Fruit fly (Drosophila melanogaster): ENCODE measurements around the gene Ank.

Ank gene

dm6 chr4:70127-70904 lies 59.3 kb downstream of the Ank start:
- TF ChIP-seq D1 (tag; optimal IDR thresholded peaks at IDR 0.05), result peak; percentile 46
- TF ChIP-seq gl (tag; optimal IDR thresholded peaks at IDR 0.05), result no peak

- TF ChIP-seq EcR (GFP tag; optimal IDR thresholded peaks at IDR 0.05) (peak; percentile 15), Pif1B (GFP tag; optimal IDR thresholded peaks at IDR 0.05) (peak; percentile 31), CG13204 (GFP tag; optimal IDR thresholded peaks at IDR 0.05) (no peak), Pif1A (GFP tag; optimal IDR thresholded peaks at IDR 0.05) (peak; percentile 28)
These were observed 60.5 kb downstream of the Ank start, which contains the start of gene pan for dm6 chr4:68949-69742. TSS of gene pan (plus strand) at chr4:69326.

dm6 chr4:68184-68948 lies 61.3 kb downstream of the Ank start:
- TF ChIP-seq D1 (tag; optimal IDR thresholded peaks at IDR 0.05) (peak; percentile 18), Snoo (tag; optimal IDR thresholded peaks at IDR 0.05) (no peak)

- TF ChIP-seq CG8301 (tag; optimal IDR thresholded peaks at IDR 0.05), result no peak
- TF ChIP-seq Ets98B (GFP tag; IDR thresholded peaks at IDR 0.05), result peak; percentile 54; the same call in 1 of the 2 replicates
- peak; percentile 72 for TF ChIP-seq CG34367 (tag; optimal IDR thresholded peaks at IDR 0.05)
- TF ChIP-seq Pif1B (GFP tag; optimal IDR thresholded peaks at IDR 0.05), result peak; percentile 42
- TF ChIP-seq EcR (GFP tag; optimal IDR thresholded peaks at IDR 0.05), result no peak
- TF ChIP-seq Snoo (tag; optimal IDR thresholded peaks at IDR 0.05), result peak; percentile 80
- TF ChIP-seq CG4496 (GFP tag; IDR thresholded peaks at IDR 0.05), result no peak
- TF ChIP-seq CG32121 (GFP tag; IDR thresholded peaks at IDR 0.05), result peak; percentile 30; the same call in 1 of the 2 replicates
- peak; percentile 38 for TF ChIP-seq CG9948 (tag; optimal IDR thresholded peaks at IDR 0.05)
- TF ChIP-seq rn (GFP tag; IDR thresholded peaks at IDR 0.05), result no peak
- TF ChIP-seq CG12605 (GFP tag; IDR thresholded peaks at IDR 0.05), result no peak; the same call in 1 of the 2 replicates
- peak; percentile 22 for TF ChIP-seq D1 (tag; optimal IDR thresholded peaks at IDR 0.05)
- no peak for TF ChIP-seq fd96Ca (GFP tag; IDR thresholded peaks at IDR 0.05)
- TF ChIP-seq Pif1A (GFP tag; optimal IDR thresholded peaks at IDR 0.05), result peak; percentile 66
- TF ChIP-seq CG15710 (tag; optimal IDR thresholded peaks at IDR 0.05), result peak; percentile 53
- peak; percentile 18 for TF ChIP-seq CG17806 (tag; optimal IDR thresholded peaks at IDR 0.05)
- no peak for TF ChIP-seq CG13204 (GFP tag; optimal IDR thresholded peaks at IDR 0.05)
- peak; percentile 58 for TF ChIP-seq CG8159 (tag; optimal IDR thresholded peaks at IDR 0.05)
- TF ChIP-seq gl (tag; optimal IDR thresholded peaks at IDR 0.05), result peak; percentile 48
- no peak for TF ChIP-seq CG14655 (GFP tag; optimal IDR thresholded peaks at IDR 0.05)
- TF ChIP-seq CG10348 (GFP tag; IDR thresholded peaks at IDR 0.05), result no peak
These were observed 62.5 kb downstream of the Ank start, which contains the start of gene RpS3A for dm6 chr4:67063-67684. TSS of gene RpS3A (minus strand) at chr4:67207.
